Fruit fly (Drosophila melanogaster) whole organism, embryonic: ENCODE results near the gene CG11596.

Experiments used
- Blimp-1 ChIP-seq: fragments of 200-800 bp; sonication (Bioruptor generic); optimal IDR thresholded peaks from 3 replicates; lab custom pipeline; 2018; ENCODE audit warnings: missing biosample characterization, missing genetic modification characterization, mild to moderate bottlenecking, moderate library complexity, missing genetic modification reagents
- C15 ChIP-seq: fragments of 200-800 bp; sonication (Bioruptor generic); IDR thresholded peaks from 3 replicates; pipeline ENCODE4 v1.3.6; 2022; ENCODE audit warnings: missing biosample characterization, missing genetic modification characterization
- CG10321 ChIP-seq: fragments of 200-800 bp; sonication (Bioruptor generic); IDR thresholded peaks from 2 replicates; pipeline ENCODE4 v1.3.6; 2022; ENCODE audit warnings: missing biosample characterization, missing genetic modification characterization
- CG14667 ChIP-seq: fragments of 200-800 bp; sonication (Bioruptor generic); IDR thresholded peaks from 2 replicates; pipeline ENCODE4 v1.3.6; 2022; ENCODE audit warnings: missing biosample characterization, missing genetic modification characterization
- CG14710 ChIP-seq: fragments of 200-800 bp; sonication (Bioruptor generic); optimal IDR thresholded peaks from 3 replicates; lab custom pipeline; 2019; ENCODE audit warnings: missing biosample characterization, mild to moderate bottlenecking, missing genetic modification characterization, moderate library complexity
- CG1832 ChIP-seq: fragments of 200-800 bp; sonication (Bioruptor generic); optimal IDR thresholded peaks from 2 replicates; lab custom pipeline; 2017; ENCODE audit warnings: missing biosample characterization, mild to moderate bottlenecking, missing genetic modification characterization, inconsistent platforms
- CG30020 ChIP-seq: fragments of 200-800 bp; optimal IDR thresholded peaks from 2 replicates; lab custom pipeline; 2019; ENCODE audit warnings: missing biosample characterization, mild to moderate bottlenecking, missing genetic modification characterization, moderate library complexity
- CG31224 ChIP-seq: fragments of 200-800 bp; sonication (Bioruptor generic); IDR thresholded peaks from 2 replicates; pipeline ENCODE4 v1.3.6; 2022; ENCODE audit warnings: missing biosample characterization, missing genetic modification characterization
- CG31441 ChIP-seq: fragments of 200-800 bp; sonication (Bioruptor generic); IDR thresholded peaks from 2 replicates; pipeline ENCODE4 v1.3.6; 2022; ENCODE audit warnings: missing biosample characterization, missing genetic modification characterization
- CG4282 ChIP-seq: fragments of 200-800 bp; sonication (Bioruptor generic); optimal IDR thresholded peaks from 2 replicates; lab custom pipeline; 2016; ENCODE audit warnings: missing biosample characterization, missing genetic modification characterization
- CG4854 ChIP-seq: fragments of 200-800 bp; sonication (Bioruptor generic); optimal IDR thresholded peaks from 2 replicates; lab custom pipeline; 2016; ENCODE audit warnings: missing biosample characterization, missing genetic modification characterization, inconsistent platforms
- CG7271 ChIP-seq: fragments of 200-800 bp; sonication (Bioruptor generic); optimal IDR thresholded peaks from 2 replicates; lab custom pipeline; 2018; ENCODE audit warnings: missing biosample characterization, mild to moderate bottlenecking, missing genetic modification characterization, moderate library complexity
- CHES-1-like ChIP-seq: fragments of 200-800 bp; sonication (Bioruptor generic); optimal IDR thresholded peaks from 2 replicates; lab custom pipeline; 2016; ENCODE audit warnings: missing biosample characterization, missing genetic modification characterization
- D19B ChIP-seq: fragments of 200-800 bp; sonication (Bioruptor generic); optimal IDR thresholded peaks from 2 replicates; lab custom pipeline; 2017; ENCODE audit warnings: missing biosample characterization, mild to moderate bottlenecking, missing genetic modification characterization
- Dref ChIP-seq: fragments of 200-800 bp; sonication (Bioruptor generic); IDR thresholded peaks from 2 replicates; pipeline ENCODE4 v1.3.6; 2022; ENCODE audit warnings: missing biosample characterization, missing genetic modification characterization
- Drgx ChIP-seq: fragments of 200-800 bp; sonication (Bioruptor generic); IDR thresholded peaks from 2 replicates; pipeline ENCODE4 v1.3.6; 2022; ENCODE audit warnings: missing biosample characterization, missing genetic modification characterization
- Hr78 ChIP-seq, 2 experiments: fragments of 200-800 bp in 1 of 2; fragments of >200 bp in 1 of 2; sonication (Bioruptor generic) in 1 of 2; optimal IDR thresholded peaks; 2 replicates each; lab custom pipeline; 2017 to 2019; ENCODE audit warnings: missing biosample characterization in 2 of 2, missing genetic modification characterization in 2 of 2, mild to moderate bottlenecking in 1 of 2, moderate library complexity in 1 of 2
- Med ChIP-seq: fragments of 200-800 bp; sonication (Bioruptor generic); peaks from one replicate; lab custom pipeline; 2016; ENCODE audit warnings: missing biosample characterization, missing genetic modification characterization, mild to moderate bottlenecking, inconsistent platforms, moderate library complexity
- Optix ChIP-seq: fragments of 200-800 bp; sonication (Bioruptor generic); IDR thresholded peaks from 3 replicates; pipeline ENCODE4 v1.3.6; 2022; ENCODE audit warnings: missing biosample characterization, missing genetic modification characterization
- Taf1 ChIP-seq: fragments of 200-800 bp; sonication (Bioruptor generic); IDR thresholded peaks from 2 replicates; pipeline ENCODE4 v1.3.6; 2022; ENCODE audit warnings: missing biosample characterization, missing genetic modification characterization
- Trl ChIP-seq, 3 experiments: fragments of >200 bp in 2 of 3; fragments of 200-800 bp in 1 of 3; sonication (Bioruptor generic) in 1 of 3; optimal IDR thresholded peaks; 2 replicates in 1 of 3; 3 replicates in 2 of 3; lab custom pipeline; 2016 to 2017; ENCODE audit warnings: missing biosample characterization in 1 of 3, missing genetic modification characterization in 1 of 3
- amos ChIP-seq: fragments of 200-800 bp; sonication (Bioruptor generic); IDR thresholded peaks from 2 replicates; pipeline ENCODE4 v1.3.6; 2022; ENCODE audit warnings: missing biosample characterization, missing genetic modification characterization; ENCODE audit not compliant: partially characterized antibody
- bbx ChIP-seq: fragments of 200-800 bp; sonication (Bioruptor generic); IDR thresholded peaks from 2 replicates; pipeline ENCODE4 v1.3.6; 2022; ENCODE audit warnings: missing biosample characterization, missing genetic modification characterization; ENCODE audit not compliant: partially characterized antibody
- bigmax ChIP-seq: fragments of 200-800 bp; sonication (Bioruptor generic); optimal IDR thresholded peaks from 2 replicates; lab custom pipeline; 2018; ENCODE audit warnings: missing biosample characterization, mild to moderate bottlenecking, missing genetic modification characterization
- cad ChIP-seq: fragments of >200 bp; optimal IDR thresholded peaks from 2 replicates; lab custom pipeline; 2017; ENCODE audit warnings: missing biosample characterization, missing genetic modification characterization
- ci ChIP-seq: fragments of 200-800 bp; sonication (Bioruptor generic); IDR thresholded peaks from 3 replicates; pipeline ENCODE4 v1.3.6; 2022; ENCODE audit warnings: missing biosample characterization, missing genetic modification characterization
- crol ChIP-seq: fragments of 200-800 bp; sonication (Bioruptor generic); IDR thresholded peaks from 2 replicates; pipeline ENCODE4 v1.3.6; 2022; ENCODE audit warnings: missing biosample characterization, missing genetic modification characterization
- dysf ChIP-seq: fragments of 200-800 bp; sonication (Bioruptor generic); IDR thresholded peaks from 3 replicates; pipeline ENCODE4 v1.3.6; 2022; ENCODE audit warnings: missing biosample characterization, missing genetic modification characterization
- eve ChIP-seq, 2 experiments: fragments of >200 bp; optimal IDR thresholded peaks; 2 replicates each; lab custom pipeline; 2017; ENCODE audit warnings: missing biosample characterization in 2 of 2, missing genetic modification characterization in 2 of 2
- fd96Cb ChIP-seq: fragments of 200-800 bp; sonication (Bioruptor generic); optimal IDR thresholded peaks from 2 replicates; lab custom pipeline; 2018; ENCODE audit warnings: missing biosample characterization, mild to moderate bottlenecking, missing genetic modification characterization, moderate library complexity
- ranshi ChIP-seq: fragments of 200-800 bp; sonication (Bioruptor generic); IDR thresholded peaks from 2 replicates; pipeline ENCODE4 v1.3.6; 2022; ENCODE audit warnings: missing biosample characterization, missing genetic modification characterization
- sens ChIP-seq: fragments of 200-800 bp; sonication (Bioruptor generic); peaks from one replicate; lab custom pipeline; 2016; ENCODE audit warnings: missing biosample characterization, missing genetic modification characterization
- sna ChIP-seq: fragments of 200-800 bp; sonication (Bioruptor generic); IDR thresholded peaks from 2 replicates; pipeline ENCODE4 v1.3.6; 2022; ENCODE audit warnings: missing biosample characterization, missing genetic modification characterization; ENCODE audit not compliant: partially characterized antibody
- so ChIP-seq: fragments of 200-800 bp; sonication (Bioruptor generic); IDR thresholded peaks from 3 replicates; pipeline ENCODE4 v1.3.6; 2022; ENCODE audit warnings: missing biosample characterization, missing genetic modification characterization
- tna ChIP-seq: fragments of 200-800 bp; sonication (Bioruptor generic); IDR thresholded peaks from 2 replicates; pipeline ENCODE4 v1.3.6; 2022; ENCODE audit warnings: missing biosample characterization, missing genetic modification characterization; ENCODE audit not compliant: partially characterized antibody
- vvl ChIP-seq: fragments of 200-800 bp; sonication (Bioruptor generic); IDR thresholded peaks from 2 replicates; pipeline ENCODE4 v1.3.6; 2022; ENCODE audit warnings: missing biosample characterization, missing genetic modification characterization
- yki ChIP-seq: fragments of >200 bp; optimal IDR thresholded peaks from 3 replicates; lab custom pipeline; 2018

The CG11596 gene

dm6 chrX:1963591-1964216 is 36.2 kb downstream of the CG11596 start (continued):
- TF ChIP-seq sna (no peak), cad (no peak), CG10321 (GFP tag; lab: Robert Waterston, UW) (peak; percentile 74), C15 (GFP tag; lab: Robert Waterston, UW) (peak; percentile 88), tna (no peak), CHES-1-like (GFP tag; lab: Kevin White, UChicago) (peak; percentile 92), CG14667 (GFP tag; lab: Robert Waterston, UW) (peak; percentile 96), D19B (GFP tag; lab: Kevin White, UChicago) (peak; percentile 65), dysf (GFP tag; lab: Robert Waterston, UW) (peak; percentile 97), fd96Cb (peak; percentile 95), Optix (GFP tag; lab: Robert Waterston, UW) (peak; percentile 96), CG30020 (tag; lab: Kevin White, UChicago) (peak; percentile 33), CG1832 (GFP tag; lab: Kevin White, UChicago) (no peak), CG4854 (peak; percentile 87), Taf1 (peak; percentile 79), ci (GFP tag; lab: Robert Waterston, UW) (peak; percentile 99)

- no peak for TF ChIP-seq CG31441 (GFP tag; lab: Robert Waterston, UW)
- peak; percentile 8 for TF ChIP-seq yki (lab: Kevin White, UChicago)
- TF ChIP-seq so (GFP tag; lab: Robert Waterston, UW): no peak
- TF ChIP-seq CG14710 (tag; lab: Kevin White, UChicago): no peak
- TF ChIP-seq CG7271: no peak
- TF ChIP-seq Blimp-1 (GFP tag; lab: Kevin White, UChicago): peak; percentile 57
- peak; percentile 11 for TF ChIP-seq Med (GFP tag; lab: Kevin White, UChicago)
- no peak for TF ChIP-seq amos (GFP tag; lab: Robert Waterston, UW)
- TF ChIP-seq bbx: 0 out of 2 replicates have a peak, but pooled peaks have one; percentile 7
- TF ChIP-seq vvl: peak; percentile 84; the same call in 1 of the 2 replicates
- TF ChIP-seq sens (GFP tag; lab: Kevin White, UChicago): peak; percentile 18
- TF ChIP-seq Drgx (GFP tag; lab: Robert Waterston, UW): peak; percentile 27; the same call in 1 of the 2 replicates
- TF ChIP-seq crol: peak; percentile 62
- peak; percentile 9 for TF ChIP-seq CG1832 (GFP tag; lab: Kevin White, UChicago)
- TF ChIP-seq Trl (optimal IDR thresholded peaks at IDR 0.05; lab: Kevin White, UChicago): peak; percentile 59 to 78
- TF ChIP-seq Trl (GFP tag; optimal IDR thresholded peaks at IDR 0.05; lab: Kevin White, UChicago): no peak
- no peak for TF ChIP-seq CG4282 (GFP tag; lab: Kevin White, UChicago)
- TF ChIP-seq eve (GFP tag; optimal IDR thresholded peaks at IDR 0.05; lab: Kevin White, UChicago): peak in 1 of 2 experiments; percentile 75
- TF ChIP-seq ranshi (GFP tag; lab: Robert Waterston, UW): no peak
- peak; percentile 55 for TF ChIP-seq bigmax (GFP tag; lab: Kevin White, UChicago)
- no peak for TF ChIP-seq CG31224
- TF ChIP-seq Dref (GFP tag; lab: Robert Waterston, UW): no peak
- TF ChIP-seq Hr78 (GFP tag; optimal IDR thresholded peaks at IDR 0.05; lab: Kevin White, UChicago): peak in 1 of 2 experiments; percentile 79
Measured at dm6 chrX:1964409-1965345, 37.2 kb downstream of the CG11596 start.
